Fruit fly (Drosophila melanogaster): ENCODE measurements around the gene PNUTS.

The PNUTS gene

dm6 chr2L:845341-846004, 24.8 kb upstream of the PNUTS start (continued):
- TF ChIP-seq ato (GFP tag; IDR thresholded peaks at IDR 0.05; ENCODE audit: partially characterized antibody) (no peak), Optix (GFP tag; IDR thresholded peaks at IDR 0.05) (peak; percentile 88), lmd (GFP tag; IDR thresholded peaks at IDR 0.05) (peak; percentile 93), amos (GFP tag; IDR thresholded peaks at IDR 0.05; ENCODE audit: partially characterized antibody) (no peak), bigmax (GFP tag; optimal IDR thresholded peaks at IDR 0.05) (no peak), CG11398 (GFP tag; optimal IDR thresholded peaks at IDR 0.05) (peak; percentile 71), Sox102F (GFP tag; optimal IDR thresholded peaks at IDR 0.05) (peak; percentile 91), ftz-f1 (GFP tag; optimal IDR thresholded peaks at IDR 0.05) (peak; percentile 24), crc (GFP tag; optimal IDR thresholded peaks at IDR 0.05) (peak; percentile 85), CG33213 (GFP tag; optimal IDR thresholded peaks at IDR 0.05) (peak; percentile 83), CG5953 (GFP tag; IDR thresholded peaks at IDR 0.05) (peak; percentile 89), pb (GFP tag; optimal IDR thresholded peaks at IDR 0.05) (peak; percentile 87), HmgZ (tag; optimal IDR thresholded peaks at IDR 0.05) (peak; percentile 83), CG11247 (GFP tag; IDR thresholded peaks at IDR 0.05) (peak; percentile 87), CG1233 (GFP tag; optimal IDR thresholded peaks at IDR 0.05) (peak; percentile 72), row (GFP tag; IDR thresholded peaks at IDR 0.05) (peak; percentile 93), E2f2 (GFP tag; IDR thresholded peaks at IDR 0.05) (peak; percentile 69), CG11085 (GFP tag; IDR thresholded peaks at IDR 0.05) (peak; percentile 76), CG14667 (GFP tag; IDR thresholded peaks at IDR 0.05) (peak; percentile 88), CG9727 (GFP tag; optimal IDR thresholded peaks at IDR 0.05) (peak; percentile 66), Neu2 (GFP tag; optimal IDR thresholded peaks at IDR 0.05; ENCODE audit: borderline replicate concordance) (no peak), CG4282 (GFP tag; optimal IDR thresholded peaks at IDR 0.05) (peak; percentile 21), wdn (GFP tag; IDR thresholded peaks at IDR 0.05) (peak; percentile 81), trem (tag; optimal IDR thresholded peaks at IDR 0.05) (peak; percentile 40), CG9797 (GFP tag; optimal IDR thresholded peaks at IDR 0.05) (no peak), Hsf (GFP tag; optimal IDR thresholded peaks at IDR 0.05) (peak; percentile 83), eyg (GFP tag; optimal IDR thresholded peaks at IDR 0.05) (peak; percentile 68), oc (tag; optimal IDR thresholded peaks at IDR 0.05) (peak; percentile 86), NfI (GFP tag; optimal IDR thresholded peaks at IDR 0.05) (peak; percentile 92), Atf-2 (GFP tag; optimal IDR thresholded peaks at IDR 0.05) (peak; percentile 80), lola (GFP tag; optimal IDR thresholded peaks at IDR 0.05) (peak in 1 of 3 experiments; percentile 32), E2f1 (GFP tag; IDR thresholded peaks at IDR 0.05) (peak; percentile 89), ap (GFP tag; IDR thresholded peaks at IDR 0.05) (peak; percentile 92), gsb-n (tag; optimal IDR thresholded peaks at IDR 0.05) (peak; percentile 64), tgo (GFP tag; IDR thresholded peaks at IDR 0.05) (peak; percentile 84), NC2α (GFP tag; optimal IDR thresholded peaks at IDR 0.05) (peak; percentile 66), Hmx (GFP tag; optimal IDR thresholded peaks at IDR 0.05) (no peak), CG2129 (GFP tag; IDR thresholded peaks at IDR 0.05; ENCODE audit: partially characterized antibody) (no peak), CG7786 (GFP tag; optimal IDR thresholded peaks at IDR 0.05) (peak; percentile 90), psq (GFP tag; optimal IDR thresholded peaks at IDR 0.05) (peak; percentile 53), dm (GFP tag; optimal IDR thresholded peaks at IDR 0.05) (peak; percentile 80), crp (GFP tag; optimal IDR thresholded peaks at IDR 0.05) (peak in 1 of 2 experiments; percentile 64), lab (GFP tag; optimal IDR thresholded peaks at IDR 0.05) (peak; percentile 95), ci (GFP tag; IDR thresholded peaks at IDR 0.05) (peak; percentile 97), CG10959 (GFP tag; IDR thresholded peaks at IDR 0.05) (peak; percentile 53; the same call in 1 of the 2 replicates), gem (tag; optimal IDR thresholded peaks at IDR 0.05) (peak; percentile 91), pfk (GFP tag; optimal IDR thresholded peaks at IDR 0.05) (no peak), Hr3 (GFP tag; optimal IDR thresholded peaks at IDR 0.05) (peak; percentile 84), CG13287 (GFP tag; IDR thresholded peaks at IDR 0.05; ENCODE audit: partially characterized antibody) (no peak), run (tag; optimal IDR thresholded peaks at IDR 0.05) (peak; percentile 54)

Data from whole organism, embryonic.